Fruit fly (Drosophila melanogaster) whole organism, embryonic: ENCODE data around the gene Edg91.

Experiments used
- Abd-B ChIP-seq: fragments of 200-800 bp; sonication (Bioruptor generic); optimal IDR thresholded peaks from 2 replicates; lab custom pipeline; 2018; ENCODE audit warnings: missing biosample characterization, mild to moderate bottlenecking, missing genetic modification characterization, moderate library complexity
- Awh ChIP-seq: fragments of 200-800 bp; sonication (Bioruptor generic); IDR thresholded peaks from 2 replicates; pipeline ENCODE4, ENCODE4 v1.3.6; 2022; ENCODE audit warnings: missing biosample characterization, missing genetic modification characterization
- CG10267 ChIP-seq: fragments of 200-800 bp; sonication (Bioruptor generic); optimal IDR thresholded peaks from 2 replicates; lab custom pipeline; 2018; ENCODE audit warnings: missing biosample characterization, mild to moderate bottlenecking, missing genetic modification characterization, moderate library complexity
- CG10321 ChIP-seq: fragments of 200-800 bp; sonication (Bioruptor generic); IDR thresholded peaks from 2 replicates; pipeline ENCODE4 v1.3.6; 2022; ENCODE audit warnings: missing biosample characterization, missing genetic modification characterization
- CG10543 ChIP-seq: fragments of 200-800 bp; sonication (Bioruptor generic); optimal IDR thresholded peaks from 3 replicates; lab custom pipeline; 2017; ENCODE audit warnings: missing biosample characterization, mild to moderate bottlenecking, missing genetic modification characterization, moderate library complexity
- CG12236 ChIP-seq: fragments of 200-800 bp; sonication (Bioruptor generic); optimal IDR thresholded peaks from 2 replicates; lab custom pipeline; 2016; ENCODE audit warnings: missing biosample characterization, missing genetic modification characterization
- CG12391 ChIP-seq: fragments of 200-800 bp; sonication (Bioruptor generic); optimal IDR thresholded peaks from 3 replicates; lab custom pipeline; 2018; ENCODE audit warnings: missing biosample characterization, mild to moderate bottlenecking, missing genetic modification characterization, moderate library complexity
- CG1602 ChIP-seq: fragments of 200-800 bp; sonication (Bioruptor generic); optimal IDR thresholded peaks from 3 replicates; lab custom pipeline; 2016; ENCODE audit warnings: missing biosample characterization, missing genetic modification characterization
- CG18262 ChIP-seq: fragments of 200-800 bp; optimal IDR thresholded peaks from 3 replicates; lab custom pipeline; 2019; ENCODE audit warnings: missing biosample characterization, mild to moderate bottlenecking, missing genetic modification characterization, moderate library complexity
- CG2199 ChIP-seq: fragments of 200-800 bp; sonication (Bioruptor generic); IDR thresholded peaks from 3 replicates; pipeline ENCODE4 v1.3.6; 2022; ENCODE audit warnings: missing biosample characterization, missing genetic modification characterization
- CG3995 ChIP-seq: fragments of 200-800 bp; sonication (Bioruptor generic); optimal IDR thresholded peaks from 3 replicates; lab custom pipeline; 2016; ENCODE audit warnings: missing biosample characterization, missing genetic modification characterization
- CG4617 ChIP-seq: fragments of 200-800 bp; sonication (Bioruptor generic); optimal IDR thresholded peaks from 3 replicates; lab custom pipeline; 2016; ENCODE audit warnings: missing biosample characterization, missing genetic modification characterization, borderline replicate concordance
- CG6175 ChIP-seq: fragments of 200-800 bp; sonication (Bioruptor generic); IDR thresholded peaks from 3 replicates; pipeline ENCODE4 v1.3.6; 2022; ENCODE audit warnings: missing biosample characterization, missing genetic modification characterization
- CG6854 ChIP-seq: fragments of 200-800 bp; sonication (Bioruptor generic); optimal IDR thresholded peaks from 3 replicates; lab custom pipeline; 2017; ENCODE audit warnings: missing biosample characterization, mild to moderate bottlenecking, missing genetic modification characterization
- CG7357 ChIP-seq: fragments of 200-800 bp; sonication (Bioruptor generic); IDR thresholded peaks from 3 replicates; pipeline ENCODE4 v1.3.6; 2022; ENCODE audit warnings: missing biosample characterization, missing genetic modification characterization
- CG7745 ChIP-seq: fragments of 200-800 bp; sonication (Bioruptor generic); optimal IDR thresholded peaks from 2 replicates; lab custom pipeline; 2018; ENCODE audit warnings: missing biosample characterization, mild to moderate bottlenecking, missing genetic modification characterization, moderate library complexity
- CG9797 ChIP-seq: fragments of 200-800 bp; sonication (Bioruptor generic); optimal IDR thresholded peaks from 3 replicates; lab custom pipeline; 2018; ENCODE audit warnings: missing biosample characterization, mild to moderate bottlenecking, missing genetic modification characterization
- Dek ChIP-seq: fragments of 200-800 bp; sonication (Bioruptor generic); optimal IDR thresholded peaks from 3 replicates; lab custom pipeline; 2019; ENCODE audit warnings: missing biosample characterization, mild to moderate bottlenecking, missing genetic modification characterization, moderate library complexity
- Dref ChIP-seq: fragments of 200-800 bp; sonication (Bioruptor generic); IDR thresholded peaks from 2 replicates; pipeline ENCODE4 v1.3.6; 2022; ENCODE audit warnings: missing biosample characterization, missing genetic modification characterization
- Fer3 ChIP-seq: fragments of 200-800 bp; sonication (Bioruptor generic); optimal IDR thresholded peaks from 2 replicates; lab custom pipeline; 2018; ENCODE audit warnings: missing biosample characterization, mild to moderate bottlenecking, missing genetic modification characterization, moderate library complexity
- HHEX ChIP-seq: fragments of 200-800 bp; sonication (Bioruptor generic); optimal IDR thresholded peaks from 3 replicates; lab custom pipeline; 2017; ENCODE audit warnings: missing biosample characterization, mild to moderate bottlenecking, missing genetic modification characterization, missing genetic modification reagents
- ara ChIP-seq: fragments of 200-800 bp; sonication (Bioruptor generic); IDR thresholded peaks from 2 replicates; pipeline ENCODE4 v1.3.6; 2022; ENCODE audit warnings: missing biosample characterization, missing genetic modification characterization
- ato ChIP-seq: fragments of 200-800 bp; sonication (Bioruptor generic); IDR thresholded peaks from 2 replicates; pipeline ENCODE4 v1.3.6; 2022; ENCODE audit warnings: missing biosample characterization, missing genetic modification characterization; ENCODE audit not compliant: partially characterized antibody
- chm ChIP-seq: fragments of 200-800 bp; sonication (Bioruptor generic); IDR thresholded peaks from 2 replicates; pipeline ENCODE4 v1.3.6; 2022; ENCODE audit warnings: missing biosample characterization, missing genetic modification characterization
- cwo ChIP-seq: fragments of 200-800 bp; sonication (Bioruptor generic); optimal IDR thresholded peaks from 3 replicates; lab custom pipeline; 2017; ENCODE audit warnings: missing biosample characterization, missing genetic modification characterization, mild to moderate bottlenecking, moderate library complexity, missing genetic modification reagents
- dan ChIP-seq: fragments of 200-800 bp; sonication (Bioruptor generic); IDR thresholded peaks from 2 replicates; pipeline ENCODE4 v1.3.6; 2022; ENCODE audit warnings: missing biosample characterization, missing genetic modification characterization
- dmrt11E ChIP-seq: fragments of 200-800 bp; sonication (Bioruptor generic); optimal IDR thresholded peaks from 3 replicates; lab custom pipeline; 2018; ENCODE audit warnings: missing biosample characterization, mild to moderate bottlenecking, missing genetic modification characterization, moderate library complexity
- emc ChIP-seq: fragments of 200-800 bp; sonication (Bioruptor generic); optimal IDR thresholded peaks from 2 replicates; lab custom pipeline; 2016; ENCODE audit warnings: missing biosample characterization, missing genetic modification characterization
- eve ChIP-seq, 2 experiments: fragments of >200 bp; optimal IDR thresholded peaks; 2 replicates each; lab custom pipeline; 2017; ENCODE audit warnings: missing biosample characterization in 2 of 2, missing genetic modification characterization in 2 of 2
- fd96Cb ChIP-seq: fragments of 200-800 bp; sonication (Bioruptor generic); optimal IDR thresholded peaks from 2 replicates; lab custom pipeline; 2018; ENCODE audit warnings: missing biosample characterization, mild to moderate bottlenecking, missing genetic modification characterization, moderate library complexity
- gcm2 ChIP-seq: fragments of 200-800 bp; sonication (Bioruptor generic); optimal IDR thresholded peaks from 2 replicates; lab custom pipeline; 2016; ENCODE audit warnings: missing biosample characterization, missing genetic modification characterization
- grau ChIP-seq: fragments of 200-800 bp; optimal IDR thresholded peaks from 3 replicates; lab custom pipeline; 2019; ENCODE audit warnings: missing biosample characterization, mild to moderate bottlenecking, missing genetic modification characterization, moderate library complexity
- jumu ChIP-seq: fragments of 200-800 bp; sonication (Bioruptor generic); optimal IDR thresholded peaks from 3 replicates; lab custom pipeline; 2016; ENCODE audit warnings: missing biosample characterization, missing genetic modification characterization
- kni ChIP-seq: fragments of 200-800 bp; sonication (Bioruptor generic); optimal IDR thresholded peaks from 3 replicates; lab custom pipeline; 2017; ENCODE audit warnings: mild to moderate bottlenecking, missing biosample characterization, missing genetic modification reagents, missing genetic modification characterization
- lmd ChIP-seq: fragments of 200-800 bp; sonication (Bioruptor generic); IDR thresholded peaks from 2 replicates; pipeline ENCODE4 v1.3.6; 2022; ENCODE audit warnings: missing biosample characterization, missing genetic modification characterization
- nerfin-1 ChIP-seq: fragments of 200-800 bp; sonication (Bioruptor generic); optimal IDR thresholded peaks from 3 replicates; lab custom pipeline; 2019; ENCODE audit warnings: missing biosample characterization, mild to moderate bottlenecking, missing genetic modification characterization, moderate library complexity
- oc ChIP-seq: fragments of 200-800 bp; sonication (Bioruptor generic); optimal IDR thresholded peaks from 2 replicates; lab custom pipeline; 2018; ENCODE audit warnings: missing biosample characterization, mild to moderate bottlenecking, missing genetic modification characterization, moderate library complexity
- pfk ChIP-seq: fragments of 200-800 bp; sonication (Bioruptor generic); optimal IDR thresholded peaks from 2 replicates; lab custom pipeline; 2018; ENCODE audit warnings: missing biosample characterization, mild to moderate bottlenecking, missing genetic modification characterization, moderate library complexity
- ro ChIP-seq: fragments of 200-800 bp; sonication (Bioruptor generic); IDR thresholded peaks from 2 replicates; pipeline ENCODE4 v1.3.6; 2022; ENCODE audit warnings: missing biosample characterization, missing genetic modification characterization
- sim ChIP-seq: fragments of 200-800 bp; sonication (Bioruptor generic); IDR thresholded peaks from 2 replicates; pipeline ENCODE4 v1.3.6; 2022; ENCODE audit warnings: missing biosample characterization, missing genetic modification characterization
- sna ChIP-seq: fragments of 200-800 bp; sonication (Bioruptor generic); IDR thresholded peaks from 2 replicates; pipeline ENCODE4 v1.3.6; 2022; ENCODE audit warnings: missing biosample characterization, missing genetic modification characterization; ENCODE audit not compliant: partially characterized antibody
- so ChIP-seq: fragments of 200-800 bp; sonication (Bioruptor generic); IDR thresholded peaks from 3 replicates; pipeline ENCODE4 v1.3.6; 2022; ENCODE audit warnings: missing biosample characterization, missing genetic modification characterization
- sr ChIP-seq: fragments of 200-800 bp; sonication (Bioruptor generic); IDR thresholded peaks from 3 replicates; pipeline ENCODE4 v1.3.6; 2022; ENCODE audit warnings: missing biosample characterization, missing genetic modification characterization
- tap ChIP-seq: fragments of 200-800 bp; optimal IDR thresholded peaks from 3 replicates; lab custom pipeline; 2019; ENCODE audit warnings: missing biosample characterization, mild to moderate bottlenecking, missing genetic modification characterization, moderate library complexity
- unpg ChIP-seq: fragments of 200-800 bp; sonication (Bioruptor generic); optimal IDR thresholded peaks from 3 replicates; lab custom pipeline; 2018; ENCODE audit warnings: missing biosample characterization, mild to moderate bottlenecking, missing genetic modification characterization, moderate library complexity
- z ChIP-seq: fragments of 200-800 bp; sonication (Bioruptor generic); IDR thresholded peaks from 3 replicates; pipeline ENCODE4 v1.3.6; 2022; ENCODE audit warnings: missing biosample characterization, missing genetic modification characterization
- zen ChIP-seq: fragments of 200-800 bp; sonication (Bioruptor generic); optimal IDR thresholded peaks from 3 replicates; lab custom pipeline; 2018; ENCODE audit warnings: missing biosample characterization, mild to moderate bottlenecking, missing genetic modification characterization, moderate library complexity
- zen2 ChIP-seq: fragments of 200-800 bp; sonication (Bioruptor generic); IDR thresholded peaks from 3 replicates; pipeline ENCODE4 v1.3.6; 2022; ENCODE audit warnings: missing biosample characterization, missing genetic modification characterization; ENCODE audit not compliant: partially characterized antibody
- zfh2 ChIP-seq: fragments of 200-800 bp; sonication (Bioruptor generic); optimal IDR thresholded peaks from 2 replicates; lab custom pipeline; 2016; ENCODE audit warnings: missing biosample characterization, missing genetic modification characterization

Edg91 gene

DNA sequence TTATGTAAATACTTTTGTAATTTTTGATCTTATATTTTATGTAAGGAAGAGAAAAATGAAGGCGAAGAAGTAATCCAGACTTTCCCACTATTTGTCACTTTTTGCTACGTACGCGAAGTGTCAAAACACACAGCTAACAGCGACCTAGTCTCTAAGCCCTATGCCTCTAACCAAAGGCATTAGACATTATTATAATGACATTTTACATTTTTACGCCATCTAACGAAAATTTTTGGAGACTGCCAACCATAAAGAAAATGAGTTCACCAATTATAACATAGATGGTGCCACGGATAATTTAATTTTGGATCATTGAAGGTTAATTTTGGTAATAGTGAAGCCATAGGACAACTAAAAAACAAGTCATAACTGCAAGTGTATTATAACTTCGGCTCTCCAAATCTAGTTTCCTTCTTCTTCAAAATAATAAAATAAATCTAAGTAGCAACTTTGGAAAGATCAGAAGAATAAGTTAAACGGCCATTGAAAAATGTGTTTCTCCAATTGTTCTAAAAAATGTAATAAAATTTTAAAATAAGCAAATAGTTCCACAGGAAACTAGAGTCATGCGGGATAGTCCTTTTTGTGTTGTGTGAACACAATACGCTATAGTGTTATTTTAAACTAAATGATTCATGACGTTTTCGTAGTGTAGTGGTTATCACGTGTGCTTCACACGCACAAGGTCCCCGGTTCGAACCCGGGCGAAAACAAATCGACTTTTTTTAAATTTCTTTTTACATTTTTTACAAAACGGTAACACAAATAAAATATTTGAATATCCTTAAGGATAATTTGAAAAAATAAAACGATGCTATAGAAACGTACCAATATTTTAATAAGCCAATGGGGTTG, 6.0 kb upstream of the Edg91 start (continued):
- no peak for TF ChIP-seq jumu (GFP tag; lab: Kevin White, UChicago)
- no peak for TF ChIP-seq CG1602 (GFP tag; lab: Kevin White, UChicago)
- no peak for TF ChIP-seq oc (tag; lab: Kevin White, UChicago)
- no peak for TF ChIP-seq CG3995 (GFP tag; lab: Kevin White, UChicago)
- TF ChIP-seq lmd, result peak; percentile 14; the same call in 1 of the 2 replicates
- no peak for TF ChIP-seq CG9797 (GFP tag; lab: Kevin White, UChicago)
- no peak for TF ChIP-seq unpg (GFP tag; lab: Kevin White, UChicago)
- no peak for TF ChIP-seq z (GFP tag; lab: Robert Waterston, UW)
- TF ChIP-seq ro (GFP tag; lab: Robert Waterston, UW), result no peak
- TF ChIP-seq Awh (GFP tag; lab: Robert Waterston, UW), result 0 out of 2 replicates have a peak, but pooled peaks have one; percentile 10
- TF ChIP-seq CG6854 (GFP tag; lab: Kevin White, UChicago), result peak; percentile 20
- no peak for TF ChIP-seq pfk (GFP tag; lab: Kevin White, UChicago)
- TF ChIP-seq CG12236 (GFP tag; lab: Kevin White, UChicago), result no peak
- no peak for TF ChIP-seq dmrt11E (tag; lab: Kevin White, UChicago)
- no peak for TF ChIP-seq zfh2 (GFP tag; lab: Kevin White, UChicago)
- TF ChIP-seq zen, result peak; percentile 43
- TF ChIP-seq Abd-B, result peak; percentile 68
- peak; percentile 97 for TF ChIP-seq CG7745
- TF ChIP-seq CG10321, result no peak
- TF ChIP-seq emc (GFP tag; lab: Kevin White, UChicago), result no peak
- peak; percentile 46; the same call in 2 of the 3 replicates for TF ChIP-seq so
- no peak for TF ChIP-seq ara (GFP tag; lab: Robert Waterston, UW)
- no peak for TF ChIP-seq gcm2 (GFP tag; lab: Kevin White, UChicago)
- TF ChIP-seq zen2 (GFP tag; lab: Robert Waterston, UW), result no peak
- peak; percentile 15 for TF ChIP-seq ato (GFP tag; lab: Robert Waterston, UW)
- peak; percentile 20 for TF ChIP-seq grau (tag; lab: Kevin White, UChicago)
- no peak for TF ChIP-seq dan (GFP tag; lab: Robert Waterston, UW)
- no peak for TF ChIP-seq CG10543 (GFP tag; lab: Kevin White, UChicago)
- TF ChIP-seq CG2199 (GFP tag; lab: Robert Waterston, UW), result peak; percentile 82
- TF ChIP-seq Fer3 (tag; lab: Kevin White, UChicago), result no peak
- peak in 1 of 2 experiments; percentile 55 for TF ChIP-seq eve (GFP tag; optimal IDR thresholded peaks at IDR 0.05; lab: Kevin White, UChicago)
- no peak for TF ChIP-seq CG6175 (GFP tag; lab: Robert Waterston, UW)
- TF ChIP-seq CG10267 (tag; lab: Kevin White, UChicago), result peak; percentile 10
- TF ChIP-seq kni (GFP tag; lab: Kevin White, UChicago), result no peak
- TF ChIP-seq CG4617 (GFP tag; lab: Kevin White, UChicago), result no peak
- no peak for TF ChIP-seq Dref (GFP tag; lab: Robert Waterston, UW)
- TF ChIP-seq CG18262 (tag; lab: Kevin White, UChicago), result peak; percentile 15
- no peak for TF ChIP-seq chm (GFP tag; lab: Robert Waterston, UW)
- TF ChIP-seq HHEX (GFP tag; lab: Kevin White, UChicago), result no peak
- no peak for TF ChIP-seq nerfin-1 (tag; lab: Kevin White, UChicago)
- no peak for TF ChIP-seq tap
- no peak for TF ChIP-seq fd96Cb (tag; lab: Kevin White, UChicago)
- TF ChIP-seq cwo (GFP tag; lab: Kevin White, UChicago), result no peak
- TF ChIP-seq sna (GFP tag; lab: Robert Waterston, UW), result no peak
- no peak for TF ChIP-seq CG12391 (tag; lab: Kevin White, UChicago)
- peak; percentile 89 for TF ChIP-seq Dek (tag; lab: Kevin White, UChicago)
- no peak for TF ChIP-seq CG7357 (GFP tag; lab: Robert Waterston, UW)
- no peak for TF ChIP-seq sr (GFP tag; lab: Robert Waterston, UW)
- no peak for TF ChIP-seq sim
